Worm (Caenorhabditis elegans) whole organism, L2 larva: ENCODE measurements around the gene uroc-1.

Experiments used
- R02D3.7 ChIP-seq: fragments of 150-350 bp; optimal IDR thresholded peaks from 2 replicates; lab custom pipeline; 2014; ENCODE audit warnings: missing biosample characterization, missing genetic modification characterization
- Y55F3AM.14 ChIP-seq: fragments of 200-800 bp; sonication (Bioruptor generic); optimal IDR thresholded peaks from 2 replicates; lab custom pipeline; 2018; ENCODE audit warnings: mild to moderate bottlenecking, missing genetic modification characterization, missing compliant biosample characterization
- ZK546.5 ChIP-seq: sonication (generic microtip); optimal IDR thresholded peaks from 2 replicates; lab custom pipeline; 2017; ENCODE audit warnings: missing biosample characterization, missing genetic modification characterization
- aly-2 ChIP-seq: fragments of 150-350 bp; optimal IDR thresholded peaks from 2 replicates; lab custom pipeline; 2014; ENCODE audit warnings: missing biosample characterization, missing genetic modification characterization
- ama-1 ChIP-seq: fragments of 150-350 bp; optimal IDR thresholded peaks from 2 replicates; lab custom pipeline; 2018; ENCODE audit warnings: inconsistent platforms
- fos-1 ChIP-seq: fragments of 150-350 bp; optimal IDR thresholded peaks from 2 replicates; lab custom pipeline; 2014; ENCODE audit warnings: missing biosample characterization, missing genetic modification characterization
- lin-39 ChIP-seq: fragments of 150-350 bp; optimal IDR thresholded peaks from 2 replicates; lab custom pipeline; 2014; ENCODE audit warnings: missing biosample characterization, missing genetic modification reagents, missing genetic modification characterization
- nhr-12 ChIP-seq: fragments of 150-350 bp; optimal IDR thresholded peaks from 2 replicates; lab custom pipeline; 2014; ENCODE audit warnings: missing biosample characterization, missing genetic modification characterization
- unc-39 ChIP-seq: fragments of 150-350 bp; optimal IDR thresholded peaks from 2 replicates; lab custom pipeline; 2014; ENCODE audit warnings: missing biosample characterization, missing genetic modification characterization
- unc-62 ChIP-seq: fragments of 150-350 bp; optimal IDR thresholded peaks from 2 replicates; lab custom pipeline; 2014; ENCODE audit warnings: missing biosample characterization, missing genetic modification reagents, missing genetic modification characterization
- ztf-11 ChIP-seq: sonication (generic microtip); optimal IDR thresholded peaks from 2 replicates; lab custom pipeline; 2017; ENCODE audit warnings: missing biosample characterization, missing genetic modification characterization

DNA sequence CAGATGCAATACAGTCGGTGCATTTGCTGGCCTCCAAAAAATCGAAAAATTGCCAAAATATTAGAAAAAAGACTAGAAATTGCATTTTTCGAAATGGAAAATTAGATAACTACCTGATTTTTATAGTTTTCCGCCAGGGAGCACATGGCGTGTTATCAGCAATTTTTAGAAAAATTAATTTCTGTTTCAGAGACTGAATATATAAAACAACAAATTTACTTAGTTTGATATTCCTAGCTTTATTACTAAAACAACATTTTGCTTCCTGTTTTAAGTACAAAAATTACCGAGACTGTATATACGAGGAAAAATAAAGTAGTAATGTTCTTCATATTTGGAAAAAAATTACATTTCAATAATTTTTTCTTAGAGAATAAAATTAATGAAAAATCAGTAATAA is 16.5 kb downstream of the uroc-1 start, which contains the start of gene Y51H4A.5:
- TF ChIP-seq Y55F3AM.14 (GFP tag; lab: Kevin White, UChicago) (no peak), ZK546.5 (tag; lab: Kevin White, UChicago) (no peak), ama-1 (lab: Kevin White, UChicago) (no peak), unc-62 (no peak), unc-39 (tag; lab: Kevin White, UChicago) (no peak), aly-2 (tag; lab: Kevin White, UChicago) (no peak), ztf-11 (tag; lab: Kevin White, UChicago) (no peak), R02D3.7 (tag; lab: Kevin White, UChicago) (no peak), fos-1 (tag; lab: Kevin White, UChicago) (no peak), nhr-12 (tag; lab: Kevin White, UChicago) (no peak), lin-39 (tag; lab: Kevin White, UChicago) (no peak)
